Worm (Caenorhabditis elegans): ENCODE results near the gene F41B5.1.

F41B5.1 gene

DNA sequence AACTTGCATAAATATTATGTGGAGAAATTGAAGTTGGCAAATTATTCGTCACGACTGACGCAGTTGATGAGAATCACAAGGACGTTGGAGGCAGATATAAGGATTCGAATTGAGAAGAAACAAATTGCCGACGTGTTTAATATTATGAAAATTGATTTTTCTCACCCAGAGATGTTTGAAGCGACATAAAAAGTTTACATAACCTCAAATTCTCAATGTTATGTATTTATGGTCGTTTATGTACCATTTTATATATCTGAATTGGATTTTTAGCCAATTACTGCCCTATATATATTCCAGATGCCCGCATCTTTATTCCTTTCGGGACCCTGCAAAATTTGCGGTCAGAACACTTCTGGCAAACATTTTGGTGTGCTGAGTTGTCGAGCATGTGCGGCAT, 26.6 kb upstream of the F41B5.1 start, which contains the start of gene nhr-126:
Gene nhr-126 (plus strand): TSS at position 301 of the 400 bp plus-strand sequence.
- TF ChIP-seq ceh-19 (GFP tag; optimal IDR thresholded peaks at IDR 0.05) (no peak), che-1 (tag; optimal IDR thresholded peaks at IDR 0.05) (no peak), lim-6 (tag; optimal IDR thresholded peaks at IDR 0.05) (no peak)

DNA sequence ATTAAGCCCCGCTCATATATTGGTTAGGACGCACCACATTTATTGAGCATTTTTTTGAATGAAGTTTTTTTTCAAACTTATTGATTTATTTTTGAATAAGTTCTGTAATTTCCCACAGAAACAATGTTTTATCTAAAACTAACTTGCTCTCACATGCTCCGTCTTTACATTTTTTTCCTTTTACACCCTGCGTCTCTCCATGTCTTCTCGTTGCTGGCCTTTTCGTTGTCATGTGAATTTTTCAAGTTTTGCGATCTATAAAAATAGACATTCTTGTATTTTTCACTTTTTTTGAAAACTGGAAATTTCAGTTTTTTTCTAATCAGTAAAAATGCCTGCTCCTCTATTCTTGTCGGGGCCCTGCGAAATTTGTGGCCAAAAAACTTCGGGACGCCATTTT, 24.4 kb upstream of the F41B5.1 start, which contains the start of gene nhr-134:
Gene nhr-134 (plus strand): TSS at position 312 of the 400 bp plus-strand sequence.
- no peak for TF ChIP-seq unc-3 (GFP tag; conservative IDR thresholded peaks at IDR 0.05)
- no peak for TF ChIP-seq unc-3 (tag; optimal IDR thresholded peaks at IDR 0.05)
- TF ChIP-seq odd-2 (tag; optimal IDR thresholded peaks at IDR 0.05), result no peak
- no peak for TF ChIP-seq ref-2 (tag; optimal IDR thresholded peaks at IDR 0.05)
- TF ChIP-seq rnt-1 (tag; optimal IDR thresholded peaks at IDR 0.05), result no peak
- TF ChIP-seq dmd-4 (tag; optimal IDR thresholded peaks at IDR 0.05; ENCODE audit: borderline replicate concordance), result no peak
- no peak for TF ChIP-seq ceh-45 (GFP tag; IDR thresholded peaks at IDR 0.05)
- TF ChIP-seq tbx-2 (tag; optimal IDR thresholded peaks at IDR 0.05), result no peak

DNA sequence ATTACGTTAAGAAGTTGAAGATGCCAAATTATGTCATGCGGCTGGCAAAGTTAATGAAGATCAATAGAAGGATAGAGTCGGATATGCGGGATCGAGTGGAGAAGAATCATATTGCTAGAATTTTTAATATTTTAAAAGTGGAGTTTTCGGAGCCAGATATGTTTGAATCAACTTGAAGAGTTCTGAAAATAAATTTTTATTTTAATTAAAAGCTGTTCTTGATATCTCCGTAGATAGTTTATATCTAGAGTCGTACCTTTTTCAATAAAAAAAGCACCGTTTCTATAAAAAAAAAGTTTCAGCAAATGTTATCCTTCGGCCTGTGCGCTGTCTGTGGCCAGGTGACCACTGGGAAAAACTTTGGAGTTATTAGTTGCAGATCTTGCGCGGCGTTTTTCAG, 22.2 kb upstream of the F41B5.1 start, which contains the start of gene nhr-96:
Gene nhr-96 (plus strand): TSS at position 301 of the 400 bp plus-strand sequence.
- no peak for TF ChIP-seq dve-1 (tag; optimal IDR thresholded peaks at IDR 0.05)
- no peak for TF ChIP-seq ceh-22 (tag; optimal IDR thresholded peaks at IDR 0.05)
- TF ChIP-seq unc-3 (GFP tag; conservative IDR thresholded peaks at IDR 0.05), result no peak
- TF ChIP-seq unc-3 (tag; optimal IDR thresholded peaks at IDR 0.05), result no peak
- TF ChIP-seq ceh-48 (tag; optimal IDR thresholded peaks at IDR 0.05), result no peak
- TF ChIP-seq ahr-1 (tag; optimal IDR thresholded peaks at IDR 0.05), result no peak
- TF ChIP-seq pha-4 (tag; optimal IDR thresholded peaks at IDR 0.05), result no peak
- no peak for TF ChIP-seq zip-5 (tag; optimal IDR thresholded peaks at IDR 0.05)
- TF ChIP-seq ceh-14 (tag; optimal IDR thresholded peaks at IDR 0.05), result no peak
- no peak for TF ChIP-seq C38D4.7 (GFP tag; optimal IDR thresholded peaks at IDR 0.05)

DNA sequence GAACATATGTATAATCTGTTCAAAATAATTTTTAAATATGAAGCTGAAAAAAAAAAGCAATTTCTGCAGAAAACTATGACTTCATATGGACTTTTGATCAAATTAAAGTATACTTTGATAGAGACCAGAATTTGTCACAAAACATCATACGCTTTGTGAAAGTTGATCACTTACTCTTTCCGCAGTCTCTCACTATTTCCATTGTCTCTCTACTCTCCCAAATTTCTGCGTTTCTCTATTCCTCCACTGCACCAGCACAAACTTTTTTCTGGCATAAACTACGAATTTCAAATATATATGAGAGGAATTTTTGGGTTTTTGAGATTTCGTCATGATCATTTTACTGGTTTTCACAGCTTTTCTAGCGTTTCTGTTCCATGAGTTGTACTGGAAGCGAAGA, 19.5 kb upstream of the F41B5.1 start, which contains the start of gene cyp-33C4:
Gene cyp-33C4 (plus strand): TSS at position 293 of the 400 bp plus-strand sequence.
- TF ChIP-seq unc-3 (GFP tag; conservative IDR thresholded peaks at IDR 0.05) (no peak), unc-3 (tag; optimal IDR thresholded peaks at IDR 0.05) (no peak), hlh-6 (tag; optimal IDR thresholded peaks at IDR 0.05) (no peak), ceh-6 (GFP tag; optimal IDR thresholded peaks at IDR 0.05) (no peak), zip-5 (tag; optimal IDR thresholded peaks at IDR 0.05) (no peak), ceh-31 (tag; optimal IDR thresholded peaks at IDR 0.05) (no peak)

DNA sequence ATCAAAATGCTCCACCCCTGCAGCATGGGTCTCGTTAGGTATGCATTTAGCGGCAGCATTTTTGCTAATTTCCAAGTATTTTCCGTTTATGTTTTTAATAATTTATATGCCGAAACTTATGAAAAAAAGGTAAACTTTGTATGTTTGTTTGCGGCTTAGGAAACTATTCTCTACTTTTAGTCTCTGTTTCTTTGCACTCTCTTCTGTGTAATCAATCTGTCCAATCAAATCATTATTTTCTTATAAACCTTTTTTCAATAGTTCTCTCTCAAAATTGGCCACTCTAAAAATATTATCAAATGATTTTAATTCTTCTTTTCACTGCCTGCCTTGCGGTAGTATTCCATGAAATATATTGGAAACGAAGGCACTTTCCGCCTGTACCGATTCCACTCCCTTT, 17.3 kb upstream of the F41B5.1 start:
- TF ChIP-seq K09A11.1 (tag; optimal IDR thresholded peaks at IDR 0.05; ENCODE audit: insufficient read depth), result no peak
- TF ChIP-seq pax-1 (tag; optimal IDR thresholded peaks at IDR 0.05), result no peak
- TF ChIP-seq ceh-2 (tag; optimal IDR thresholded peaks at IDR 0.05), result no peak
- no peak for TF ChIP-seq dve-1 (tag; optimal IDR thresholded peaks at IDR 0.05)
- no peak for TF ChIP-seq ceh-45 (GFP tag; IDR thresholded peaks at IDR 0.05)
- no peak for TF ChIP-seq hlh-13 (GFP tag; optimal IDR thresholded peaks at IDR 0.05)
- no peak for TF ChIP-seq F13H6.1 (tag; optimal IDR thresholded peaks at IDR 0.05)
- TF ChIP-seq hlh-15 (tag; optimal IDR thresholded peaks at IDR 0.05), result no peak
- no peak for TF ChIP-seq syd-9 (tag; optimal IDR thresholded peaks at IDR 0.05)
- no peak for TF ChIP-seq mec-3 (tag; optimal IDR thresholded peaks at IDR 0.05; ENCODE audit: borderline replicate concordance)
- TF ChIP-seq ceh-6 (GFP tag; optimal IDR thresholded peaks at IDR 0.05), result no peak
- no peak for TF ChIP-seq Y22D7AL.16 (tag; optimal IDR thresholded peaks at IDR 0.05)

DNA sequence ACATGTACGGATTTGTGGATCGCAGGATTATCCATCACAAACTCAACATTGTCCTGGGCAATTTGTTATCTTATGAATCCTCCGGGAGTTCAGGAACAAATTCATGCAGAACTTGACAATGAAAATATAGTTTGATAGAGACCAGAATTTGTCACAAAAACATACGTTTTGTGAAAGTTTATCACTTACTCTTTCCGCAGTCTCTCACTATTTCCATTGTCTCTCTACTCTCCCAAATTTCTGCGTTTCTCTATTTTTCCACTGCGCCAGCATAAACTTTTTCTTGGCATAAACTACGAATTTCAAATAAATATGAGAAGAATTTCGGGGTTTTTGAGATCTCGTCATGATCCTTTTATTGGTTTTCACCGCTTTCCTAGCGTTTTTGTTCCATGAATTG, 12.7 kb upstream of the F41B5.1 start, which contains the start of gene cyp-33C3:
Gene cyp-33C3 (plus strand): TSS at position 149 of the 400 bp plus-strand sequence.
- TF ChIP-seq ceh-6 (GFP tag; optimal IDR thresholded peaks at IDR 0.05) (no peak), ref-2 (tag; optimal IDR thresholded peaks at IDR 0.05) (no peak), ceh-24 (tag; optimal IDR thresholded peaks at IDR 0.05) (no peak), ceh-48 (tag; optimal IDR thresholded peaks at IDR 0.05) (no peak), hlh-30 (tag; optimal IDR thresholded peaks at IDR 0.05; ENCODE audit: insufficient read depth) (no peak), ceh-19 (GFP tag; optimal IDR thresholded peaks at IDR 0.05) (no peak), dve-1 (tag; optimal IDR thresholded peaks at IDR 0.05) (no peak), eyg-1 (tag; optimal IDR thresholded peaks at IDR 0.05) (no peak), ceh-18 (tag; optimal IDR thresholded peaks at IDR 0.05) (no peak), ets-4 (tag; optimal IDR thresholded peaks at IDR 0.05) (no peak), hlh-6 (tag; optimal IDR thresholded peaks at IDR 0.05) (no peak), ceh-31 (tag; optimal IDR thresholded peaks at IDR 0.05) (no peak), C38D4.7 (GFP tag; optimal IDR thresholded peaks at IDR 0.05) (no peak), npax-4 (tag; optimal IDR thresholded peaks at IDR 0.05) (no peak), T23F11.4 (GFP tag; optimal IDR thresholded peaks at IDR 0.05) (no peak), ceh-30 (tag; optimal IDR thresholded peaks at IDR 0.05) (no peak), F13H6.1 (tag; optimal IDR thresholded peaks at IDR 0.05) (no peak), ceh-34 (tag; optimal IDR thresholded peaks at IDR 0.05) (no peak)
